Worm (Caenorhabditis elegans) whole organism, dauer: ENCODE data around the gene Y77E11A.23.

Experiments used
- unc-62 ChIP-seq: sonication (generic microtip); optimal IDR thresholded peaks from 2 replicates; lab custom pipeline; 2017; ENCODE audit warnings: missing biosample characterization, missing genetic modification reagents, missing genetic modification characterization

The Y77E11A.23 gene

ce11 chrIV:1406267-1406666 is 23.9 kb downstream of the Y77E11A.23 start, which contains the start of gene spp-31:
spp-31 (plus strand) TSS chrIV:1406567.
- no peak for TF ChIP-seq unc-62 (GFP tag; lab: Kevin White, UChicago)

DNA sequence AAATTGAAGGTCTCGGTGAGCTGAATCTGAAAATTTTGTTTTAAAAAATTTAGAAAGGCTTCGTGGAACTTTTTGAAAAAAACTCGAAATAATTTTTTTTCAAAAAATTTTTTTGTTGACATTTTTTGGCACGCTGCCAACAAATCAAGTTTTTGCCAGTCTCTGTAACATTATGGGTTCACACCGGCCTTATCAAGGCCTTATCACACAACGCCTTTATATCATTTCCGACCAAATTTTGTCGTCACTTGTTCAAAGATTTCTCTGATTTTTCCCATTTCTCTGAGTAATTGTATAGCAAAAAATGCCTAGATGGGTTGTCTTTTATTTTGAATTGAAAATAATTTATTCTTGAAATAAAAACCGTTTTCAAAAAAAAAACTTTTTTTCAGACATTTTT is 24.4 kb downstream of the Y77E11A.23 start:
- no peak for TF ChIP-seq unc-62 (GFP tag; lab: Kevin White, UChicago)

DNA sequence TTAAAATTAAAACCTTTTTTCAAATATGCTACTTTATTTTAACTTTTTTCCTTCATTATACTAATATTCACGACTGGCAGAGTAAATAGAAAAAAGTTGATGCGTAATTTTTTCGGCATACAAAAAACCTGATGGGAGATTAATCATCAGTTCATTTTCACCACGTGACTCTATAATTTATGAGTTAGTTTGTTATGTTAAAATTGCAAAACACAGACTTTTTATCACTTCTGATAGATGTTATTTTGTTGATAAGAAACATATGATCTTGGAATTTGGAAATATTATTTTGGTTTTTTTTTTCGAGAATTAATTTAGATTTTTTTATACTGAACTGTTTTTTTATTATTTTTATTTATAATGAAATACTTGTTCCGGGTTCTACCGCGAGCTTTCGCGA is 26.2 kb downstream of the Y77E11A.23 start:
- TF ChIP-seq unc-62 (GFP tag; lab: Kevin White, UChicago): no peak

- no peak for TF ChIP-seq unc-62 (GFP tag; lab: Kevin White, UChicago)
These were observed 30.2 kb downstream of the Y77E11A.23 start for ce11 chrIV:1400016-1400415.

- TF ChIP-seq unc-62 (GFP tag; lab: Kevin White, UChicago): no peak
These were observed 32.3 kb downstream of the Y77E11A.23 start for ce11 chrIV:1397895-1398294.

- no peak for TF ChIP-seq unc-62 (GFP tag; lab: Kevin White, UChicago)
These were observed 36.1 kb downstream of the Y77E11A.23 start for ce11 chrIV:1394077-1394476.

DNA sequence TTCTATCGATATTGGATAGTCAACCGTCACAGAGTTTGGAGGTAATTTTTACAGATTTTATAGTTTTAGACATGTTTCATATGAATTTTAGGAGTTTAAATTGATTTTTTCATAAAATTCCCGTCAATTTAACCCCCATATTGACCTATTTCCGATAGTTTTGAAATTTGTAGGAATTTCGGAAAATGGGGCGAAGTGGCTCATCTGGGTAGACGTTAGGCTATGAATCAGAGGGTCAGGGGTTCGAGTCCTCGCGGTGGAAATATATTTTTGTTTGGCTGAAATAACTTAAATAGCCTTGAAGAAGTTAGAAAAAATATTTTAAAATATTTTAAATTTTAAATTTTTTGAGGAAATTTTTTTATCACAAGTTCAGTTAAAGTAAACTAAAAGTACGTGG is 38.7 kb downstream of the Y77E11A.23 start:
- TF ChIP-seq unc-62 (GFP tag; lab: Kevin White, UChicago): no peak

DNA sequence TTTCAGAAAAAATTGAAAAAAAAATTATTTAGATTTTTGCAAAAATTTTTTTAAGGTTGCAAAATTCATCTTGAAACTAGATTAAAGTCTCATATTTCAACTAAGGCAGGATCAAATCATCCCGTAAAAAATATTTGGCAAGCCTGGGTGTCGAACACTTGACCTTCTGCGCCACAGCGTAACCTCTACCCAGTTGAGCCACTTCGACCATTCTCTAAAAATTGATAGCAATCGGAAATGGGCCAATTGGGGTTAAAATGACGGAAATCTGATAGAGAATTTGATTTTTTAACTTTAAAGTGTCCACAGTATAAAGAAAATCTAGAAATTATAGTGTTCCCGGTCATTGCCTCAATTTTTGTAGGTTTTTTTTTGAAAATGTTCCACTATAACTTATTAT is 40.1 kb downstream of the Y77E11A.23 start:
- TF ChIP-seq unc-62 (GFP tag; lab: Kevin White, UChicago): no peak

DNA sequence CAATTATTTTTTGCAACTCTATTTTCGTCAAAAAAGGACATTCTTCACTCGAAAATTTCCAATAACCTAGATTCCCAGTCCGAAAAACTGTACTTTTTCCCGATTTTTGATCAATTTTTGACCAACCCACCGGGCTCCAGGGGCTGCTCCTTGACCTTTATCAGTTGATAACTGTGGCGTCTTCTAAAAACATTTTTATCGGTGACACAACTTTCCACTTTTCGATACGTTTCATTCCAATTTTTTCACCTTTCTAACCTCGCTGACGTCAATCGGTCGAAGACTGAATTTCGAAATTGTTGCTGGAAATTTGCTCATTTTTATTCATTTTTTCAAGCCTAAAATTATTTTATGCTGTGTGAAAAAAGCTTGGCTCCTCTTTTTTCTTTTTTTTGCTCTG is 40.6 kb downstream of the Y77E11A.23 start:
- no peak for TF ChIP-seq unc-62 (GFP tag; lab: Kevin White, UChicago)

DNA sequence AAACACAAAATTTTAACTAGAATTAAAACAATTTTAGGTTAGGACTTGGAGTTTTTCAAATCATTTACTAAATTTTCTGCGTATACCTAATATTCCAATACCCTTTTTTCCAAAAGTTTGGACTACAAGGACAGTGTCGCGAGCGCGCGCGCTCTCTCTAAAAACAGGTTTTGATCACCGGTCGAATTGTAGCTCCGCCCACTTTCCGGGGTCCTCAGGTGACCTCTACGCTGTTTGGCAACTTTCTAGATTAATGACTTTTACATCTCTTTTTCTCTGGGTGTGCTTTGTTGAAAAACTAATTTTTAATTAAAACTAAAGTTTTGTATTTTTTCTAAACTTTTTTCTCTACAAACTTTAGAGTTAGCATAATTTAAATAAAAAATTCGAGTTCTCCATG is 41.1 kb downstream of the Y77E11A.23 start:
- TF ChIP-seq unc-62 (GFP tag; lab: Kevin White, UChicago): no peak

DNA sequence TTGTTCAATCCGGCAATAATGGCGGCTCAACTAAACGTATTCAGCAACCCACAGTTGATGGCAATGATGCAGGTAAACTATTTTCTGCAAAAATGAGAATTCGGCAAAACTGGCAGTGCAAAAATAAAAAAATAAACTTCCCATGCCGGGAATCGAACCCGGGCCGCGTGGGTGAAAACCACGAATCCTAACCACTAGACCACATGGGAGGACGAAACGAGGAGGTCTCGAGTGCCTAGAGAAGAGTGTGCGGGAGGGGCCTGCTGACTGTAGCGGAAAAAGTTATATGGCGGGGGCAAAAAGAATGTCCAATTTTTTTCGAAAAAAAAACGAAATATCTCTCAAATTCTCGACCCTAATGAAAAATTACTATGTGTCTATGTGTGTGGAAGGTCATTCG is 42.1 kb downstream of the Y77E11A.23 start:
- no peak for TF ChIP-seq unc-62 (GFP tag; lab: Kevin White, UChicago)

ce11 chrIV:1385915-1386314 is 44.3 kb downstream of the Y77E11A.23 start, which contains the start of gene nhr-41:
nhr-41 (plus strand) TSS chrIV:1386215.
- TF ChIP-seq unc-62 (GFP tag; lab: Kevin White, UChicago): no peak

ce11 chrIV:1385500-1385899 is 44.7 kb downstream of the Y77E11A.23 start:
- TF ChIP-seq unc-62 (GFP tag; lab: Kevin White, UChicago): no peak

ce11 chrIV:1381596-1382274 is 48.4 kb downstream of the Y77E11A.23 start:
- TF ChIP-seq unc-62 (GFP tag; lab: Kevin White, UChicago): no peak

- no peak for TF ChIP-seq unc-62 (GFP tag; lab: Kevin White, UChicago)
These were observed 49.8 kb downstream of the Y77E11A.23 start for ce11 chrIV:1380350-1380749.
